Fruit fly (Drosophila melanogaster) whole organism: ENCODE data around the gene Mfe2.

Experiments used
- EcR ChIP-seq, 2 experiments: fragments of >200 bp; optimal IDR thresholded peaks; 2 replicates each; lab custom pipeline; 2017; ENCODE audit warnings: missing biosample characterization in 2 of 2, missing genetic modification characterization in 2 of 2, missing genetic modification reagents in 2 of 2
- pan ChIP-seq: fragments of >200 bp; optimal IDR thresholded peaks from 2 replicates; lab custom pipeline; 2017
- psq ChIP-seq: fragments of >200 bp; optimal IDR thresholded peaks from 2 replicates; lab custom pipeline; 2017

- TF ChIP-seq psq (lab: Kevin White, UChicago) (no peak), pan (lab: Kevin White, UChicago) (no peak), EcR (GFP tag; optimal IDR thresholded peaks at IDR 0.05; lab: Kevin White, UChicago) (no peak)
These were observed 48.3 kb downstream of the Mfe2 start for dm6 chrX:16318858-16319557.
